Worm (Caenorhabditis elegans): ENCODE data around the gene wip-1.

The wip-1 gene

ce11 chrIII:5027219-5027618, 8.8 kb downstream of the wip-1 start:
- 0 out of 2 replicates have a peak, but pooled peaks have one; percentile 3 for TF ChIP-seq hmg-1.2 (GFP tag; IDR thresholded peaks at IDR 0.05)
- no peak for TF ChIP-seq Y56A3A.18 (GFP tag; IDR thresholded peaks at IDR 0.05)
- TF ChIP-seq rec-8 (tag; optimal IDR thresholded peaks at IDR 0.05), result no peak
- no peak for TF ChIP-seq tlf-1 (GFP tag; optimal IDR thresholded peaks at IDR 0.05)
- no peak for TF ChIP-seq Y95B8A.8 (GFP tag; IDR thresholded peaks at IDR 0.05)
- TF ChIP-seq ets-4 (GFP tag; optimal IDR thresholded peaks at IDR 0.05), result no peak
- no peak for TF ChIP-seq tbx-9 (tag; optimal IDR thresholded peaks at IDR 0.05; ENCODE audit: borderline replicate concordance)
- no peak for TF ChIP-seq ztf-25 (GFP tag; IDR thresholded peaks at IDR 0.05)
- TF ChIP-seq T26A5.8 (tag; optimal IDR thresholded peaks at IDR 0.05), result no peak
- no peak for TF ChIP-seq repo-1 (tag; optimal IDR thresholded peaks at IDR 0.05)
- TF ChIP-seq hmg-20 (GFP tag; IDR thresholded peaks at IDR 0.05), result 0 out of 2 replicates have a peak, but pooled peaks have one; percentile 14
- no peak for TF ChIP-seq F23B12.7 (tag; optimal IDR thresholded peaks at IDR 0.05; ENCODE audit: insufficient read depth)
- TF ChIP-seq fkh-3 (tag; optimal IDR thresholded peaks at IDR 0.05), result no peak
- no peak for TF ChIP-seq F57C9.4 (tag; optimal IDR thresholded peaks at IDR 0.05)
- TF ChIP-seq mxl-1 (tag; optimal IDR thresholded peaks at IDR 0.05), result no peak
- TF ChIP-seq atf-7 (tag; optimal IDR thresholded peaks at IDR 0.05), result peak; percentile 22
- TF ChIP-seq hlh-12 (tag; optimal IDR thresholded peaks at IDR 0.05), result no peak
- no peak for TF ChIP-seq Y53G8AR.9 (GFP tag; conservative IDR thresholded peaks at IDR 0.05)

ce11 chrIII:5030629-5031028, 12.2 kb downstream of the wip-1 start, which contains the start of gene klp-6:
TSS of gene klp-6 (plus strand) at chrIII:5030929.
- no peak for TF ChIP-seq ztf-28 (GFP tag; IDR thresholded peaks at IDR 0.05)
- no peak for TF ChIP-seq madf-8 (GFP tag; conservative IDR thresholded peaks at IDR 0.05)
- TF ChIP-seq dpl-1 (GFP tag; optimal IDR thresholded peaks at IDR 0.05), result no peak
- no peak for TF ChIP-seq F39B2.1 (GFP tag; IDR thresholded peaks at IDR 0.05)
- TF ChIP-seq tbp1 (GFP tag; optimal IDR thresholded peaks at IDR 0.05), result no peak
- no peak for TF ChIP-seq nhr-27 (tag; optimal IDR thresholded peaks at IDR 0.05)
- no peak for TF ChIP-seq aptf-2 (GFP tag; conservative IDR thresholded peaks at IDR 0.05)
- TF ChIP-seq unc-62 (GFP tag; optimal IDR thresholded peaks at IDR 0.05), result no peak
- TF ChIP-seq him-1 (tag; optimal IDR thresholded peaks at IDR 0.05), result no peak
- TF ChIP-seq hmg-20 (GFP tag; IDR thresholded peaks at IDR 0.05), result no peak
- no peak for TF ChIP-seq K11D2.4 (GFP tag; IDR thresholded peaks at IDR 0.05)
- TF ChIP-seq Y56A3A.18 (GFP tag; IDR thresholded peaks at IDR 0.05), result no peak

ce11 chrIII:5031375-5031836, 13.0 kb downstream of the wip-1 start:
- peak; percentile 70 for TF ChIP-seq nhr-90 (tag; optimal IDR thresholded peaks at IDR 0.05)
- TF ChIP-seq Y56A3A.18 (GFP tag; IDR thresholded peaks at IDR 0.05), result peak; percentile 84; the same call in 1 of the 2 replicates
- peak; percentile 87 for TF ChIP-seq ekl-4 (GFP tag; IDR thresholded peaks at IDR 0.05)
- peak in 1 of 2 experiments; percentile 59 for TF ChIP-seq let-607 (tag; optimal IDR thresholded peaks at IDR 0.05)
- TF ChIP-seq lsy-27 (tag; optimal IDR thresholded peaks at IDR 0.05; ENCODE audit: borderline replicate concordance, insufficient read depth), result peak; percentile 39
- TF ChIP-seq nhr-179 (tag; optimal IDR thresholded peaks at IDR 0.05), result peak; percentile 70
- TF ChIP-seq him-1 (tag; optimal IDR thresholded peaks at IDR 0.05), result peak; percentile 55
- peak; percentile 84 for TF ChIP-seq mcd-1 (GFP tag; IDR thresholded peaks at IDR 0.05)
- TF ChIP-seq ztf-6 (GFP tag; IDR thresholded peaks at IDR 0.05), result peak; percentile 23; the same call in 1 of the 2 replicates
- TF ChIP-seq hlh-12 (tag; optimal IDR thresholded peaks at IDR 0.05), result peak; percentile 8
- TF ChIP-seq bed-2 (GFP tag; IDR thresholded peaks at IDR 0.05), result 0 out of 2 replicates have a peak, but pooled peaks have one; percentile 14
- TF ChIP-seq F33H1.4 (GFP tag; IDR thresholded peaks at IDR 0.05), result peak; percentile 71
- peak; percentile 79 for TF ChIP-seq C17E4.6 (GFP tag; IDR thresholded peaks at IDR 0.05)
- TF ChIP-seq hmg-20 (GFP tag; IDR thresholded peaks at IDR 0.05), result peak; percentile 77; the same call in 1 of the 2 replicates
- TF ChIP-seq dpff-1 (tag; optimal IDR thresholded peaks at IDR 0.05), result peak; percentile 2
- peak; percentile 84 for TF ChIP-seq sea-2 (GFP tag; IDR thresholded peaks at IDR 0.05)
- TF ChIP-seq F49E8.2 (tag; optimal IDR thresholded peaks at IDR 0.05; ENCODE audit: insufficient read depth), result peak; percentile 9
- TF ChIP-seq B0019.2 (GFP tag; conservative IDR thresholded peaks at IDR 0.05), result peak; percentile 60; the same call in 1 of the 2 replicates
- peak; percentile 70 for TF ChIP-seq ceh-27 (GFP tag; optimal IDR thresholded peaks at IDR 0.05)
- TF ChIP-seq madf-6 (GFP tag; IDR thresholded peaks at IDR 0.05), result peak; percentile 70
- TF ChIP-seq ztf-25 (GFP tag; IDR thresholded peaks at IDR 0.05), result 0 out of 2 replicates have a peak, but pooled peaks have one; percentile 17
- 0 out of 2 replicates have a peak, but pooled peaks have one; percentile 73 for TF ChIP-seq Y95B8A.8 (GFP tag; IDR thresholded peaks at IDR 0.05)
- peak; percentile 55 for TF ChIP-seq ets-4 (GFP tag; optimal IDR thresholded peaks at IDR 0.05)
